Worm (Caenorhabditis elegans) whole organism, L1 larva: Measurements from ENCODE around the gene F36F12.2.

ENCODE experiments used
- aha-1 ChIP-seq: fragments of 150-350 bp; optimal IDR thresholded peaks from 2 replicates; lab custom pipeline; 2014; ENCODE audit warnings: missing biosample characterization, missing genetic modification characterization
- blmp-1 ChIP-seq: fragments of 150-350 bp; optimal IDR thresholded peaks from 2 replicates; lab custom pipeline; 2014; ENCODE audit warnings: missing biosample characterization, missing genetic modification characterization
- ceh-63 ChIP-seq: fragments of 200-800 bp; sonication (Bioruptor generic); optimal IDR thresholded peaks from 2 replicates; lab custom pipeline; 2018; ENCODE audit warnings: mild to moderate bottlenecking, missing genetic modification characterization, missing compliant biosample characterization
- ceh-82 ChIP-seq, 3 experiments: fragments of 150-350 bp in 1 of 3; sonication (generic microtip) in 2 of 3; optimal IDR thresholded peaks; 2 replicates each; lab custom pipeline; 2014 to 2017; ENCODE audit warnings: missing biosample characterization in 3 of 3, missing genetic modification characterization in 3 of 3
- jun-1 ChIP-seq: fragments of 150-350 bp; optimal IDR thresholded peaks from 2 replicates; lab custom pipeline; 2014; ENCODE audit warnings: missing biosample characterization, missing genetic modification reagents, missing genetic modification characterization
- lin-13 ChIP-seq: fragments of 150-350 bp; optimal IDR thresholded peaks from 2 replicates; lab custom pipeline; 2014; ENCODE audit warnings: missing biosample characterization, missing genetic modification reagents, missing genetic modification characterization
- lin-35 ChIP-seq, 2 experiments: fragments of 150-350 bp; optimal IDR thresholded peaks; 2 replicates each; lab custom pipeline; 2014; ENCODE audit warnings: missing biosample characterization in 2 of 2, missing genetic modification characterization in 2 of 2, missing genetic modification reagents in 2 of 2
- nhr-11 ChIP-seq: fragments of 150-350 bp; optimal IDR thresholded peaks from 2 replicates; lab custom pipeline; 2014; ENCODE audit warnings: missing biosample characterization, missing genetic modification characterization
- nhr-12 ChIP-seq: sonication (generic microtip); optimal IDR thresholded peaks from 2 replicates; lab custom pipeline; 2017; ENCODE audit warnings: missing biosample characterization, missing genetic modification characterization
- nhr-20 ChIP-seq: sonication (generic microtip); optimal IDR thresholded peaks from 2 replicates; lab custom pipeline; 2016; ENCODE audit warnings: mild to moderate bottlenecking, missing genetic modification characterization, missing compliant biosample characterization
- pqm-1 ChIP-seq: sonication (generic microtip); optimal IDR thresholded peaks from 3 replicates; lab custom pipeline; 2017; ENCODE audit warnings: missing biosample characterization, missing genetic modification characterization
- rnt-1 ChIP-seq: sonication (generic microtip); optimal IDR thresholded peaks from 2 replicates; lab custom pipeline; 2016; ENCODE audit warnings: mild to moderate bottlenecking, missing genetic modification characterization, moderate library complexity, missing compliant biosample characterization
- snpc-4 ChIP-seq: fragments of 150-350 bp; optimal IDR thresholded peaks from 2 replicates; lab custom pipeline; 2014; ENCODE audit warnings: missing biosample characterization, missing genetic modification characterization
- sup-37 ChIP-seq: fragments of 200-800 bp; sonication (Bioruptor generic); optimal IDR thresholded peaks from 2 replicates; lab custom pipeline; 2018; ENCODE audit warnings: mild to moderate bottlenecking, missing genetic modification characterization, missing compliant biosample characterization

DNA sequence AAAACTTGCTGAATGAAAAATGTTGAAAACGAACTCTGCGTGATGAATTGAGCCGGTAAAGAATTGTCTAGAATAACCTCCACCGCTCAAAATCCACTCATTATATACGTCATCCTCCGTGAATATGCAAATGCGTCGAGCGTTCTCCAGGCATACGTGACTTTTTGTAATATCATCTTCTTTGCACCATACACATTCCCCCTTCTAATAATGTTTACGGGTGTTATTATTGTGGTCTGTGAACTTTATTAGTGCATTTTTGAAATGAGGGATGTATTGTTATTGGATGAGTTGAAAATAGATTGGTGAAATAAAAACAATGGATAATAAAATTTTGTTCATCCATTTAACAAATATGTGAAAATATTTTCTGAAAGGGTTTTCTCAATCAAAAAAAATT is 44.8 kb upstream of the F36F12.2 start, which contains the start of gene F22F7.7:
- no peak for TF ChIP-seq nhr-12
- TF ChIP-seq aha-1 (tag; lab: Kevin White, UChicago): no peak
- no peak for TF ChIP-seq snpc-4
- no peak for TF ChIP-seq nhr-11 (tag; lab: Kevin White, UChicago)
- TF ChIP-seq lin-13 (GFP tag; lab: Kevin White, UChicago): no peak
- TF ChIP-seq rnt-1 (tag; lab: Kevin White, UChicago): no peak
- no peak for TF ChIP-seq nhr-20 (tag; lab: Kevin White, UChicago)
- TF ChIP-seq pqm-1: no peak
- TF ChIP-seq jun-1: no peak
- TF ChIP-seq ceh-82 (tag; optimal IDR thresholded peaks at IDR 0.05; lab: Kevin White, UChicago): no peak
- no peak for TF ChIP-seq blmp-1
- TF ChIP-seq lin-35 (GFP tag; optimal IDR thresholded peaks at IDR 0.05; lab: Kevin White, UChicago): no peak
- TF ChIP-seq sup-37 (GFP tag; lab: Kevin White, UChicago): no peak
- no peak for TF ChIP-seq ceh-63 (GFP tag; lab: Kevin White, UChicago)
